Fruit fly (Drosophila melanogaster) whole organism, adult: ENCODE data around the gene in.
A peak's percentile ranks its signal among the peaks of the same experiment; 100 is the strongest.

ENCODE experiments used
- CG11617 ChIP-seq: fragments of 200-800 bp; sonication (Bioruptor generic); optimal IDR thresholded peaks from 2 replicates; lab custom pipeline; 2017; ENCODE audit warnings: mild to moderate bottlenecking, missing biosample characterization, missing genetic modification reagents, missing genetic modification characterization
- CG12768 ChIP-seq: fragments of 200-800 bp; sonication (Bioruptor generic); optimal IDR thresholded peaks from 2 replicates; lab custom pipeline; 2017; ENCODE audit warnings: missing biosample characterization, missing genetic modification characterization, mild to moderate bottlenecking, moderate library complexity, missing genetic modification reagents
- CG14711 ChIP-seq: fragments of 200-800 bp; sonication (Bioruptor generic); optimal IDR thresholded peaks from 2 replicates; lab custom pipeline; 2018; ENCODE audit warnings: missing biosample characterization, mild to moderate bottlenecking, missing genetic modification characterization, moderate library complexity
- CG1620 ChIP-seq: fragments of 200-800 bp; sonication (Bioruptor generic); optimal IDR thresholded peaks from 2 replicates; lab custom pipeline; 2016; ENCODE audit warnings: missing biosample characterization, missing genetic modification characterization
- CG33017 ChIP-seq: fragments of 200-800 bp; sonication (Bioruptor generic); optimal IDR thresholded peaks from 2 replicates; lab custom pipeline; 2018; ENCODE audit warnings: missing biosample characterization, mild to moderate bottlenecking, missing genetic modification characterization, moderate library complexity
- CG5204 ChIP-seq: fragments of 200-800 bp; sonication (Bioruptor generic); optimal IDR thresholded peaks from 2 replicates; lab custom pipeline; 2016; ENCODE audit warnings: missing biosample characterization, missing genetic modification characterization
- CG7045 ChIP-seq: fragments of 200-800 bp; sonication (Bioruptor generic); optimal IDR thresholded peaks from 2 replicates; lab custom pipeline; 2017; ENCODE audit warnings: missing biosample characterization, mild to moderate bottlenecking, missing genetic modification characterization
- CG7101 ChIP-seq: fragments of 200-800 bp; sonication (Bioruptor generic); optimal IDR thresholded peaks from 2 replicates; lab custom pipeline; 2018; ENCODE audit warnings: missing biosample characterization, mild to moderate bottlenecking, missing genetic modification characterization, moderate library complexity
- Clk ChIP-seq: fragments of 200-800 bp; sonication (Bioruptor generic); optimal IDR thresholded peaks from 2 replicates; lab custom pipeline; 2017; ENCODE audit warnings: missing biosample characterization, missing genetic modification characterization
- Crg-1 ChIP-seq: fragments of 200-800 bp; sonication (Bioruptor generic); optimal IDR thresholded peaks from 2 replicates; lab custom pipeline; 2016; ENCODE audit warnings: missing biosample characterization, missing genetic modification characterization
- Hr96 ChIP-seq: fragments of 200-800 bp; sonication (Bioruptor generic); optimal IDR thresholded peaks from 2 replicates; lab custom pipeline; 2016; ENCODE audit warnings: missing biosample characterization, missing genetic modification characterization
- Mnt ChIP-seq: fragments of 200-800 bp; sonication (Bioruptor generic); optimal IDR thresholded peaks from 2 replicates; lab custom pipeline; 2016; ENCODE audit warnings: missing biosample characterization, mild to moderate bottlenecking, missing genetic modification characterization
- bab1 ChIP-seq: fragments of 200-800 bp; sonication (Bioruptor generic); optimal IDR thresholded peaks from 3 replicates; lab custom pipeline; 2019; ENCODE audit warnings: missing biosample characterization, mild to moderate bottlenecking, missing genetic modification characterization, moderate library complexity
- cic ChIP-seq: fragments of 200-800 bp; sonication (Bioruptor generic); optimal IDR thresholded peaks from 2 replicates; lab custom pipeline; 2017; ENCODE audit warnings: missing biosample characterization, mild to moderate bottlenecking, missing genetic modification characterization, moderate library complexity
- cnc ChIP-seq, 2 experiments: fragments of >200 bp; optimal IDR thresholded peaks; 2 replicates each; lab custom pipeline; 2017
- kay ChIP-seq: fragments of 200-800 bp; sonication (Bioruptor generic); peaks from one replicate; lab custom pipeline; 2016; ENCODE audit warnings: missing biosample characterization, missing genetic modification characterization, borderline replicate concordance
- ovo ChIP-seq: fragments of 200-800 bp; sonication (Bioruptor generic); optimal IDR thresholded peaks from 2 replicates; lab custom pipeline; 2016; ENCODE audit warnings: missing biosample characterization, missing genetic modification characterization
- pad ChIP-seq: fragments of 200-800 bp; sonication (Bioruptor generic); optimal IDR thresholded peaks from 3 replicates; lab custom pipeline; 2017; ENCODE audit warnings: missing biosample characterization, missing genetic modification characterization, mild to moderate bottlenecking, moderate library complexity, missing genetic modification reagents
- tj ChIP-seq: fragments of 200-800 bp; sonication (Bioruptor generic); optimal IDR thresholded peaks from 3 replicates; lab custom pipeline; 2017; ENCODE audit warnings: missing biosample characterization, mild to moderate bottlenecking, missing genetic modification characterization, moderate library complexity
- toe ChIP-seq: fragments of 200-800 bp; sonication (Bioruptor generic); optimal IDR thresholded peaks from 2 replicates; lab custom pipeline; 2016; ENCODE audit warnings: missing biosample characterization, missing genetic modification characterization

Gene in

DNA sequence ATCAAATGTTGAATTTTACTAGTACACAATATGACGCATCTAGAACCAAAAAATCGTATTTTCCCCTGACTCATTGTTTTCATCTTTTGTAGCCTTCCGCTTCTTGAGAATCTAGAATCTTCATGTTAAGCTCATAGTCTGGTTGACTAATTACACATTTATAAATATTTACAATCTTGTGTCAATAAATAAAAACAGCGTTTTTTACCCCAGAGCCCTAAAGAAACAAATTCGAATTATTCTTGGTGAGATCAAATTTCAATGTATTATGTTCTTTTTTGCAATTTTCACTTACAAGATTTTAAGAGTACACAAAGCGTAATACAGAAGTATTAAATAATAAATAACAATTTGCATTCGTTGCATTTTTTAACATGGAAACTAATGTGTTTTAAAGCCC is 29.0 kb downstream of the in start:
- TF ChIP-seq kay (peak; percentile 95), CG14711 (no peak)

DNA sequence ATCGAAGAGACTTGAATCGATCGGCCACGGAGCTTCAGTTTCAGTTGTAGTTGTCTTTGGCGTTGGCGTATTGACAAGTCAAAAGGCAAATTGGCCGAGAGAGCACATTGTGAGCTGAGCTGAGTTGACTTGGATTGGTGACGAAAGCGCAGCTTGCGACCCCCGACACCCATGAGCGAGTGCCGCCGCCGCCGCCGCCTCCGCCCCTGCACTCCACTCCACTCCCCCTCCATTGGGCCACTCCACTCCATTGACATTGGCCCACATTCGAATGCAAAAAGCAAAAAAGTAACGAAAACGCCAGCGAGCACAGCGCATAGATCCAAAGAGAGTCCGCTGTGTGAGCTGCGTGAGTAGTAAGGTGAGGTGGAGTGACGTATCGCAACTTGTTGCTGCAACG is 30.8 kb downstream of the in start:
- TF ChIP-seq Mnt (GFP tag; lab: Kevin White, UChicago) = no peak
- TF ChIP-seq cic (GFP tag; lab: Kevin White, UChicago) = no peak
- peak; percentile 43 for TF ChIP-seq tj
- TF ChIP-seq Clk (GFP tag; lab: Kevin White, UChicago) = no peak
- TF ChIP-seq pad (GFP tag; lab: Kevin White, UChicago) = no peak

DNA sequence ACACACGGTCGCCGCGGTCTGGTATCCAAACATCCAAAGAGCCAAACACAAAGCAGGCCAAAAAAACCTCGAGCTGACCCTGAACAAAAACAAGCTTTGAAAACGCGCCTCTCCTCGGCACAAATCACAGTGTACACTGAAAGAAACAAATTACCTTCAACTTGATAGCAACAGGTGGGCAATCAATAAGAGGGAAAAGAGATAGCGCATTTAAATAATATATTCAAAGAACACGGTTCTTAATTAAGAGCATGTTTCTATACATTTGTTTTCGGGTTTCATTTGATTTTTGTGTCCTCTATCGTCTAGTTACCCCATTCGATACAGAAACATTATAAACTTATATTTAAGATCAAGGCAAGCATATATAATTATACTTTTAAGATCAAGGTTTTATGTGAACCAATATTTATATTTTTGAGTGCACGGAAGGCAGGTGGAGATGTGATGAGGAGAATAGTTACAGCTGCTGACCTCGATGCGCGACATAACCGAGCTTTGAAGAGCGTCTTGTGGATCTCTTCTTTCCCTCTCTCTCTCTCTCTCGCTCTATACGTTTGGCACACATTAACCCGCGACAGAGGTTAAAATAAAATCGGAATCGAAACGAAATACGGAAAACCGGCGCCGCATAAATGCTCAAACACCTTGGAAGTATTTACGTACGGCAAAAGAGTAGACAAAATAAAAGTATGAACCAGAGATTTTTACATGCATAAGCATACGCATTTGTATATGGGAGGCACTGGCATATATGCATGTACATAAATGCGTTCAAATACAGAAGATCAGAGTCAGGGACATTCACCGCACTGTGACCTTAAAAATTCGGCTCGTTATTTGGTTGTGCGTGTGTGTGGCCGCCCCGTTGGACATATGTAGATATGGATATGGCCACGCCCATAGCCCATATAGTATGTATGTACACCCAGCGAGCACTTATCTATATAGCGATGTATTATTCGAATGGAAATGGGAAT is 31.5 kb downstream of the in start:
- TF ChIP-seq ovo (GFP tag; lab: Kevin White, UChicago) = no peak
- peak; percentile 62 for TF ChIP-seq bab1 (GFP tag; lab: Kevin White, UChicago)
- no peak for TF ChIP-seq kay
- TF ChIP-seq CG5204 (GFP tag; lab: Kevin White, UChicago) = peak; percentile 60
- TF ChIP-seq CG33017 (tag; lab: Kevin White, UChicago) = peak; percentile 44
- peak; percentile 46 for TF ChIP-seq CG7101
- no peak for TF ChIP-seq tj
- TF ChIP-seq Crg-1 (GFP tag; lab: Kevin White, UChicago) = no peak
- peak; percentile 34 for TF ChIP-seq CG11617
- TF ChIP-seq toe (GFP tag; lab: Kevin White, UChicago) = peak; percentile 15
- peak; percentile 12 for TF ChIP-seq CG12768 (GFP tag; lab: Kevin White, UChicago)
- peak; percentile 30 for TF ChIP-seq CG14711
- no peak for TF ChIP-seq Mnt (GFP tag; lab: Kevin White, UChicago)
- TF ChIP-seq cic (GFP tag; lab: Kevin White, UChicago) = no peak
- peak; percentile 36 for TF ChIP-seq Clk (GFP tag; lab: Kevin White, UChicago)
- peak; percentile 4 for TF ChIP-seq CG1620 (GFP tag; lab: Kevin White, UChicago)
- no peak for TF ChIP-seq Hr96 (GFP tag; lab: Kevin White, UChicago)
- peak; percentile 32 for TF ChIP-seq CG7045 (GFP tag; lab: Kevin White, UChicago)

DNA sequence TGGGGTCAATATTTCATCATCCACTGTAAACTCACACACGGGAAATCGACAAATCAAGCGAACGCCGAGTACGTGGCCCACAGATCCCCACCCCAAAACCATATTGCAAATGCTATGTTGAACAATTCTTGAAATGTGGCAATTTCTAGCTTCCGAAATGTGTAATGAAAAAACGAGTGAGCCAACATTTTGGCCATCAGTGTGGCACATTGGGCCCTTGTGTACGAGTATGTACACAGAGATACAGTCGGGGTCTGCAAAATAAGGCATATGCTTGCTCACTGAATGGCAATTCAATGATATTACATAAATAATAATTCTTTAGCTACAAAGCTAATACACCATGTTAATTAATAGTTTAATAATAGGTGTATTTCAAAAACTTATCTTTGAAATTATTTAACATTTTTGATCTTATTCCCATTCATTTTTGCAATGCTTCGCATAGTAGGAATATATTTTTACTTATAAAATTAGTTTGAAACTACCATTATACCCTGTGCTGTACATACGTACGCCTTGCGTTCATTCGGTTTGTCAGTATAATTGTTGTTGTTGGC is 32.6 kb downstream of the in start:
- TF ChIP-seq CG33017 (tag; lab: Kevin White, UChicago) (peak; percentile 89), kay (peak; percentile 91), CG1620 (GFP tag; lab: Kevin White, UChicago) (peak; percentile 74), toe (GFP tag; lab: Kevin White, UChicago) (peak; percentile 68), Crg-1 (GFP tag; lab: Kevin White, UChicago) (peak; percentile 55), pad (GFP tag; lab: Kevin White, UChicago) (peak; percentile 72), CG5204 (GFP tag; lab: Kevin White, UChicago) (peak; percentile 72), Mnt (GFP tag; lab: Kevin White, UChicago) (peak; percentile 31), CG12768 (GFP tag; lab: Kevin White, UChicago) (peak; percentile 73), ovo (GFP tag; lab: Kevin White, UChicago) (peak; percentile 61), Clk (GFP tag; lab: Kevin White, UChicago) (no peak), cnc (optimal IDR thresholded peaks at IDR 0.05; lab: Kevin White, UChicago) (no peak), CG14711 (peak; percentile 79), CG7045 (GFP tag; lab: Kevin White, UChicago) (peak; percentile 79), Hr96 (GFP tag; lab: Kevin White, UChicago) (peak; percentile 73), CG11617 (peak; percentile 82), tj (peak; percentile 76), CG7101 (peak; percentile 84), cic (GFP tag; lab: Kevin White, UChicago) (no peak), bab1 (GFP tag; lab: Kevin White, UChicago) (peak; percentile 88)

DNA sequence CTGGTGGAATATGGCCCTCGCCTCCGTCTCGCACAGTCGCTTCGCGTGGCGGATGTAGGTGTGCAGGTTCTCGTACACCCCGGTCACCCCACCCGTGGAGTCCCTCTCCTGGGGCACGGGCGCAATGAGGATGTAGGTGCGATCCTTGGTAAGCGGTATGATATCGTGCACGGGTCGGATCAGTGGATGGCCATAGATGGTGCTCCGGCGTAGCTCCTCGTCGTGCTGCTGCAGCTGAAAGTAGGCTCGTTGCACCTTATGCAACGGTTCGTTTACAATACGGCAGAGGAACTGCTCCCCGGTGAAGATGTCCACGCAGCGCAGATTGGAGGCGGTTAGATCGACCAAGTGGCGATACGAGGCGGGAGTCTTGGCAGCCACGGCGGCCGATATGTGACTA is 33.5 kb downstream of the in start:
- TF ChIP-seq Crg-1 (GFP tag; lab: Kevin White, UChicago) (no peak), Hr96 (GFP tag; lab: Kevin White, UChicago) (no peak), CG5204 (GFP tag; lab: Kevin White, UChicago) (no peak), ovo (GFP tag; lab: Kevin White, UChicago) (no peak), tj (no peak), cnc (optimal IDR thresholded peaks at IDR 0.05; lab: Kevin White, UChicago) (no peak), CG1620 (GFP tag; lab: Kevin White, UChicago) (no peak), CG33017 (tag; lab: Kevin White, UChicago) (no peak), cic (GFP tag; lab: Kevin White, UChicago) (no peak), bab1 (GFP tag; lab: Kevin White, UChicago) (no peak), pad (GFP tag; lab: Kevin White, UChicago) (no peak), Clk (GFP tag; lab: Kevin White, UChicago) (no peak), CG12768 (GFP tag; lab: Kevin White, UChicago) (no peak), CG7045 (GFP tag; lab: Kevin White, UChicago) (no peak), Mnt (GFP tag; lab: Kevin White, UChicago) (no peak), CG14711 (no peak), CG7101 (no peak), kay (no peak), toe (GFP tag; lab: Kevin White, UChicago) (no peak)
